Worm (Caenorhabditis elegans) whole organism, L2 larva: ENCODE data around the gene wht-8.

ENCODE experiments used
- C34F6.9 ChIP-seq: fragments of 150-350 bp; optimal IDR thresholded peaks from 2 replicates; lab custom pipeline; 2014; ENCODE audit warnings: missing biosample characterization, missing genetic modification characterization
- F13H6.1 ChIP-seq: sonication (generic microtip); optimal IDR thresholded peaks from 2 replicates; lab custom pipeline; 2016; ENCODE audit warnings: missing genetic modification characterization, missing compliant biosample characterization
- R02D3.7 ChIP-seq: fragments of 150-350 bp; optimal IDR thresholded peaks from 2 replicates; lab custom pipeline; 2014; ENCODE audit warnings: missing biosample characterization, missing genetic modification characterization
- Y55F3AM.14 ChIP-seq: fragments of 200-800 bp; sonication (Bioruptor generic); optimal IDR thresholded peaks from 2 replicates; lab custom pipeline; 2018; ENCODE audit warnings: mild to moderate bottlenecking, missing genetic modification characterization, missing compliant biosample characterization
- ZK546.5 ChIP-seq: sonication (generic microtip); optimal IDR thresholded peaks from 2 replicates; lab custom pipeline; 2017; ENCODE audit warnings: missing biosample characterization, missing genetic modification characterization
- alr-1 ChIP-seq: fragments of 150-350 bp; optimal IDR thresholded peaks from 2 replicates; lab custom pipeline; 2014; ENCODE audit warnings: missing biosample characterization, missing genetic modification characterization
- aly-2 ChIP-seq: fragments of 150-350 bp; optimal IDR thresholded peaks from 2 replicates; lab custom pipeline; 2014; ENCODE audit warnings: missing biosample characterization, missing genetic modification characterization
- ama-1 ChIP-seq: fragments of 150-350 bp; optimal IDR thresholded peaks from 2 replicates; lab custom pipeline; 2018; ENCODE audit warnings: inconsistent platforms
- blmp-1 ChIP-seq: sonication (generic microtip); optimal IDR thresholded peaks from 2 replicates; lab custom pipeline; 2017; ENCODE audit warnings: missing genetic modification characterization, mild to moderate bottlenecking, missing compliant biosample characterization, antibody characterized with exemption, moderate library complexity; ENCODE audit not compliant: insufficient read depth
- crh-2 ChIP-seq: sonication (generic microtip); optimal IDR thresholded peaks from 2 replicates; lab custom pipeline; 2017; ENCODE audit warnings: missing biosample characterization, missing genetic modification characterization
- dmd-4 ChIP-seq: sonication (generic microtip); optimal IDR thresholded peaks from 2 replicates; lab custom pipeline; 2017; ENCODE audit warnings: missing biosample characterization, missing genetic modification characterization
- egl-27 ChIP-seq: sonication (generic microtip); optimal IDR thresholded peaks from 3 replicates; lab custom pipeline; 2017; ENCODE audit warnings: missing biosample characterization, missing genetic modification reagents, missing genetic modification characterization
- elt-1 ChIP-seq: fragments of 150-350 bp; optimal IDR thresholded peaks from 2 replicates; lab custom pipeline; 2014; ENCODE audit warnings: missing biosample characterization, missing genetic modification characterization
- elt-3 ChIP-seq: sonication (generic microtip); optimal IDR thresholded peaks from 2 replicates; lab custom pipeline; 2017; ENCODE audit warnings: missing biosample characterization, missing genetic modification characterization
- fos-1 ChIP-seq: fragments of 150-350 bp; optimal IDR thresholded peaks from 2 replicates; lab custom pipeline; 2014; ENCODE audit warnings: missing biosample characterization, missing genetic modification characterization
- gmeb-1 ChIP-seq: fragments of 150-350 bp; optimal IDR thresholded peaks from 2 replicates; lab custom pipeline; 2014; ENCODE audit warnings: missing biosample characterization, missing genetic modification characterization
- lin-11 ChIP-seq: fragments of 150-350 bp; sonication (generic microtip); optimal IDR thresholded peaks from 2 replicates; lab custom pipeline; 2014; ENCODE audit warnings: missing biosample characterization, missing genetic modification characterization, inconsistent platforms, mixed read lengths
- lin-13 ChIP-seq: fragments of 150-350 bp; optimal IDR thresholded peaks from 2 replicates; lab custom pipeline; 2014; ENCODE audit warnings: missing biosample characterization, missing genetic modification reagents, missing genetic modification characterization
- lsy-2 ChIP-seq, 2 experiments: fragments of 150-350 bp in 1 of 2; sonication (generic microtip) in 1 of 2; optimal IDR thresholded peaks; 2 replicates each; lab custom pipeline; 2014 to 2017; ENCODE audit warnings: missing biosample characterization in 2 of 2, missing genetic modification characterization in 2 of 2
- mab-5 ChIP-seq: fragments of 150-350 bp; optimal IDR thresholded peaks from 2 replicates; lab custom pipeline; 2014; ENCODE audit warnings: missing biosample characterization, missing genetic modification characterization
- mbf-1 ChIP-seq: sonication (generic microtip); optimal IDR thresholded peaks from 2 replicates; lab custom pipeline; 2017; ENCODE audit warnings: missing biosample characterization, missing genetic modification characterization
- mdl-1 ChIP-seq, 2 experiments: fragments of 150-350 bp in 1 of 2; sonication (generic microtip) in 1 of 2; optimal IDR thresholded peaks; 2 replicates each; lab custom pipeline; 2017; ENCODE audit warnings: missing biosample characterization in 2 of 2, missing genetic modification characterization in 2 of 2
- nhr-10 ChIP-seq: sonication (generic microtip); optimal IDR thresholded peaks from 2 replicates; lab custom pipeline; 2017; ENCODE audit warnings: missing biosample characterization, missing genetic modification characterization
- nhr-11 ChIP-seq: fragments of 150-350 bp; optimal IDR thresholded peaks from 2 replicates; lab custom pipeline; 2014; ENCODE audit warnings: missing biosample characterization, missing genetic modification characterization
- nhr-12 ChIP-seq: fragments of 150-350 bp; optimal IDR thresholded peaks from 2 replicates; lab custom pipeline; 2014; ENCODE audit warnings: missing biosample characterization, missing genetic modification characterization
- nhr-129 ChIP-seq: fragments of 150-350 bp; optimal IDR thresholded peaks from 2 replicates; lab custom pipeline; 2014; ENCODE audit warnings: missing biosample characterization, missing genetic modification characterization
- nhr-21 ChIP-seq: fragments of 150-350 bp; optimal IDR thresholded peaks from 2 replicates; lab custom pipeline; 2014; ENCODE audit warnings: missing biosample characterization, missing genetic modification characterization
- nhr-23 ChIP-seq: fragments of 150-350 bp; optimal IDR thresholded peaks from 2 replicates; lab custom pipeline; 2014; ENCODE audit warnings: missing biosample characterization, missing genetic modification reagents, missing genetic modification characterization
- nhr-237 ChIP-seq: fragments of 150-350 bp; optimal IDR thresholded peaks from 2 replicates; lab custom pipeline; 2014; ENCODE audit warnings: missing biosample characterization, missing genetic modification characterization
- nhr-25 ChIP-seq: fragments of 150-350 bp; sonication (generic microtip); optimal IDR thresholded peaks from 3 replicates; lab custom pipeline; 2014; ENCODE audit warnings: missing biosample characterization, missing genetic modification characterization
- nhr-6 ChIP-seq: fragments of 150-350 bp; optimal IDR thresholded peaks from 2 replicates; lab custom pipeline; 2014; ENCODE audit warnings: missing biosample characterization, missing genetic modification characterization
- nhr-77 ChIP-seq: fragments of 150-350 bp; optimal IDR thresholded peaks from 2 replicates; lab custom pipeline; 2014; ENCODE audit warnings: missing biosample characterization, missing genetic modification characterization
- peb-1 ChIP-seq: fragments of 150-350 bp; optimal IDR thresholded peaks from 2 replicates; lab custom pipeline; 2014; ENCODE audit warnings: missing biosample characterization, missing genetic modification characterization
- sem-4 ChIP-seq: fragments of 150-350 bp; optimal IDR thresholded peaks from 2 replicates; lab custom pipeline; 2014; ENCODE audit warnings: missing biosample characterization, missing genetic modification reagents, missing genetic modification characterization
- skn-1 ChIP-seq: sonication (generic microtip); optimal IDR thresholded peaks from 2 replicates; lab custom pipeline; 2017; ENCODE audit warnings: missing biosample characterization, missing genetic modification characterization
- sma-3 ChIP-seq: sonication (generic microtip); optimal IDR thresholded peaks from 2 replicates; lab custom pipeline; 2016; ENCODE audit warnings: missing genetic modification reagents, missing genetic modification characterization, missing compliant biosample characterization
- sma-9 ChIP-seq, 2 experiments: fragments of 150-350 bp in 1 of 2; sonication (generic microtip) in 1 of 2; optimal IDR thresholded peaks; 2 replicates each; lab custom pipeline; 2014 to 2016; ENCODE audit warnings: missing genetic modification characterization in 2 of 2, mild to moderate bottlenecking in 1 of 2, missing biosample characterization in 1 of 2, missing compliant biosample characterization in 1 of 2, missing genetic modification reagents in 1 of 2, moderate library complexity in 1 of 2
- snpc-4 ChIP-seq: fragments of 150-350 bp; optimal IDR thresholded peaks from 2 replicates; lab custom pipeline; 2014; ENCODE audit warnings: missing biosample characterization, missing genetic modification characterization
- unc-55 ChIP-seq: fragments of 150-350 bp; sonication (generic microtip); optimal IDR thresholded peaks from 3 replicates; lab custom pipeline; 2014; ENCODE audit warnings: missing biosample characterization, missing genetic modification reagents, missing genetic modification characterization
- unc-62 ChIP-seq: fragments of 150-350 bp; optimal IDR thresholded peaks from 2 replicates; lab custom pipeline; 2014; ENCODE audit warnings: missing biosample characterization, missing genetic modification reagents, missing genetic modification characterization
- zag-1 ChIP-seq: fragments of 150-350 bp; optimal IDR thresholded peaks from 2 replicates; lab custom pipeline; 2014; ENCODE audit warnings: missing biosample characterization, missing genetic modification characterization
- ztf-1 ChIP-seq: fragments of 200-800 bp; sonication (Bioruptor generic); conservative IDR thresholded peaks from 2 replicates; pipeline ENCODE4 v1.3.6; 2022; ENCODE audit warnings: missing genetic modification characterization, missing compliant biosample characterization
- ztf-11 ChIP-seq: sonication (generic microtip); optimal IDR thresholded peaks from 2 replicates; lab custom pipeline; 2017; ENCODE audit warnings: missing biosample characterization, missing genetic modification characterization
- ztf-4 ChIP-seq: fragments of 150-350 bp; optimal IDR thresholded peaks from 2 replicates; lab custom pipeline; 2014; ENCODE audit warnings: missing biosample characterization, missing genetic modification characterization

The wht-8 gene

ce11 chrIII:11236788-11237187, 18.2 kb downstream of the wht-8 start, which contains the start of the genes Y47D3A.14 and aakb-2 (continued):
- peak; percentile 56 for TF ChIP-seq C34F6.9 (tag; lab: Kevin White, UChicago)
- TF ChIP-seq, all 48 proteins: peak for 15

- TF ChIP-seq aly-2 (no peak), sma-3 (GFP tag; lab: Kevin White, UChicago) (no peak), sem-4 (tag; lab: Kevin White, UChicago) (no peak), nhr-23 (tag; lab: Kevin White, UChicago) (no peak), nhr-237 (tag; lab: Kevin White, UChicago) (no peak), ztf-4 (tag; lab: Kevin White, UChicago) (no peak), sma-9 (GFP tag; optimal IDR thresholded peaks at IDR 0.05; lab: Kevin White, UChicago) (no peak), sma-9 (tag; optimal IDR thresholded peaks at IDR 0.05; lab: Kevin White, UChicago) (no peak), skn-1 (tag; lab: Kevin White, UChicago) (no peak), elt-1 (tag; lab: Kevin White, UChicago) (no peak), lsy-2 (tag; optimal IDR thresholded peaks at IDR 0.05; lab: Kevin White, UChicago) (no peak)
Measured at ce11 chrIII:11237741-11238140, 19.1 kb downstream of the wht-8 start.

ce11 chrIII:11238309-11238708, 19.7 kb downstream of the wht-8 start:
- no peak for TF ChIP-seq crh-2 (tag; lab: Kevin White, UChicago)

ce11 chrIII:11238790-11239189, 20.2 kb downstream of the wht-8 start:
- no peak for TF ChIP-seq blmp-1
- no peak for TF ChIP-seq ztf-4 (tag; lab: Kevin White, UChicago)
- TF ChIP-seq Y55F3AM.14 = no peak
- no peak for TF ChIP-seq nhr-77 (tag; lab: Kevin White, UChicago)
- no peak for TF ChIP-seq sem-4 (tag; lab: Kevin White, UChicago)
- no peak for TF ChIP-seq nhr-25 (tag; lab: Kevin White, UChicago)
- no peak for TF ChIP-seq mbf-1 (tag; lab: Kevin White, UChicago)
- no peak for TF ChIP-seq mdl-1 (tag; optimal IDR thresholded peaks at IDR 0.05; lab: Kevin White, UChicago)
- no peak for TF ChIP-seq nhr-11 (tag; lab: Kevin White, UChicago)
- TF ChIP-seq nhr-6 (tag; lab: Kevin White, UChicago) = no peak
- no peak for TF ChIP-seq F13H6.1
- TF ChIP-seq nhr-21 = no peak
- no peak for TF ChIP-seq zag-1 (tag; lab: Kevin White, UChicago)
- no peak for TF ChIP-seq egl-27
- no peak for TF ChIP-seq dmd-4 (tag; lab: Kevin White, UChicago)
- no peak for TF ChIP-seq snpc-4 (tag; lab: Kevin White, UChicago)
- no peak for TF ChIP-seq nhr-237 (tag; lab: Kevin White, UChicago)
- no peak for TF ChIP-seq alr-1 (tag; lab: Kevin White, UChicago)
- TF ChIP-seq ztf-1 = no peak
- no peak for TF ChIP-seq lin-13 (GFP tag; lab: Kevin White, UChicago)
- TF ChIP-seq, all 48 proteins: peak for 0

- TF ChIP-seq nhr-237 (tag; lab: Kevin White, UChicago) (no peak), lsy-2 (tag; optimal IDR thresholded peaks at IDR 0.05; lab: Kevin White, UChicago) (no peak), unc-62 (GFP tag; lab: Kevin White, UChicago) (no peak), nhr-12 (tag; lab: Kevin White, UChicago) (no peak), unc-55 (no peak), blmp-1 (peak; percentile 55), nhr-23 (tag; lab: Kevin White, UChicago) (no peak), nhr-129 (no peak), zag-1 (tag; lab: Kevin White, UChicago) (no peak), lin-11 (tag; lab: Kevin White, UChicago) (no peak), ztf-11 (no peak), mab-5 (tag; lab: Kevin White, UChicago) (no peak), skn-1 (tag; lab: Kevin White, UChicago) (no peak), dmd-4 (tag; lab: Kevin White, UChicago) (no peak), gmeb-1 (tag; lab: Kevin White, UChicago) (no peak), peb-1 (tag; lab: Kevin White, UChicago) (no peak), alr-1 (tag; lab: Kevin White, UChicago) (no peak), nhr-25 (tag; lab: Kevin White, UChicago) (peak; percentile 55), mdl-1 (tag; optimal IDR thresholded peaks at IDR 0.05; lab: Kevin White, UChicago) (no peak), sma-3 (GFP tag; lab: Kevin White, UChicago) (no peak), crh-2 (tag; lab: Kevin White, UChicago) (peak; percentile 14), sma-9 (GFP tag; optimal IDR thresholded peaks at IDR 0.05; lab: Kevin White, UChicago) (peak; percentile 32), sma-9 (tag; optimal IDR thresholded peaks at IDR 0.05; lab: Kevin White, UChicago) (no peak), sem-4 (tag; lab: Kevin White, UChicago) (no peak), F13H6.1 (no peak), fos-1 (tag; lab: Kevin White, UChicago) (peak; percentile 81), snpc-4 (tag; lab: Kevin White, UChicago) (no peak), R02D3.7 (tag; lab: Kevin White, UChicago) (no peak), nhr-11 (tag; lab: Kevin White, UChicago) (no peak), elt-3 (tag; lab: Kevin White, UChicago) (no peak), ama-1 (lab: Kevin White, UChicago) (no peak), ZK546.5 (tag; lab: Kevin White, UChicago) (no peak), C34F6.9 (tag; lab: Kevin White, UChicago) (no peak), nhr-10 (tag; lab: Kevin White, UChicago) (no peak)
Measured at ce11 chrIII:11240776-11241175, 22.2 kb downstream of the wht-8 start.
